Fruit fly (Drosophila melanogaster) whole organism, embryonic: ENCODE data around the gene CG13285.

Source experiments
- CG16813 ChIP-seq: fragments of 200-800 bp; sonication (Bioruptor generic); IDR thresholded peaks from 3 replicates; pipeline ENCODE4 v1.3.6; 2022; ENCODE audit warnings: missing biosample characterization, missing genetic modification characterization; ENCODE audit not compliant: partially characterized antibody
- Chrac-16 ChIP-seq: fragments of 200-800 bp; sonication (Bioruptor generic); optimal IDR thresholded peaks from 3 replicates; lab custom pipeline; 2016; ENCODE audit warnings: missing biosample characterization, missing genetic modification characterization
- gfzf ChIP-seq: fragments of 200-800 bp; sonication (Bioruptor generic); optimal IDR thresholded peaks from 2 replicates; lab custom pipeline; 2016; ENCODE audit warnings: missing biosample characterization, mild to moderate bottlenecking, missing genetic modification characterization, moderate library complexity
- pan ChIP-seq, 4 experiments: fragments of >200 bp in 3 of 4; fragments of 200-800 bp in 1 of 4; sonication (Bioruptor generic) in 1 of 4; optimal IDR thresholded peaks in 3 of 4; IDR thresholded peaks in 1 of 4; 2 replicates each; pipeline versions ENCODE4 v1.3.6 to Lab custom; 2017 to 2022; ENCODE audit warnings: missing biosample characterization in 2 of 4, missing genetic modification characterization in 2 of 4, mixed read lengths in 1 of 4

DNA sequence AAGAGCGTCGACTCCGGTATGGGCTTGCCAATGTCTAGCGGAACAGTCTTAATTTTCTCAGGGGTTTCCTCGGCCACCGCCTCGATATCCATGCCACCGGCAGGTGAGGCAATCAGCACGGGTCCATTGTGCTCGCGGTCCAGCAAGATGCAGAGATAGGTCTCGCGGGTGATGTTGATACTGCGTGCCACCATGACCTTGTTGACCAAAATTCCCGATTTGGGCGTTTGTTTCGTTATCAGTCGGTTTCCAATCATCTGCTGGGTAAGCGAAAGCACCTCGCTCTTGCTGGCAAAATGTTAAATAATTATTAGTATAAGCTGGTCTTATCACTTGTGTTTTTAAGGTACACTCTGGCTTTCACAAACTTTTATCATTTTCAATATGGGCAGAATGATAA, 27.0 kb upstream of the CG13285 start:
- TF ChIP-seq CG16813 (GFP tag; lab: Robert Waterston, UW) (no peak), Chrac-16 (GFP tag; lab: Kevin White, UChicago) (no peak), gfzf (no peak), pan (optimal IDR thresholded peaks at IDR 0.05; lab: Kevin White, UChicago) (no peak), pan (GFP tag; optimal IDR thresholded peaks at IDR 0.05 in 1 of 2, IDR thresholded peaks at IDR 0.05 in 1 of 2) (no peak)
